Fruit fly (Drosophila melanogaster): ENCODE data around the gene mfr.

The mfr gene

dm6 chr3L:8952549-8953198 lies 40.2 kb upstream of the mfr start:
- TF ChIP-seq CG12768 (GFP tag; optimal IDR thresholded peaks at IDR 0.05) (no peak), Hr96 (GFP tag; optimal IDR thresholded peaks at IDR 0.05) (no peak), CG7101 (tag; optimal IDR thresholded peaks at IDR 0.05) (no peak)

DNA sequence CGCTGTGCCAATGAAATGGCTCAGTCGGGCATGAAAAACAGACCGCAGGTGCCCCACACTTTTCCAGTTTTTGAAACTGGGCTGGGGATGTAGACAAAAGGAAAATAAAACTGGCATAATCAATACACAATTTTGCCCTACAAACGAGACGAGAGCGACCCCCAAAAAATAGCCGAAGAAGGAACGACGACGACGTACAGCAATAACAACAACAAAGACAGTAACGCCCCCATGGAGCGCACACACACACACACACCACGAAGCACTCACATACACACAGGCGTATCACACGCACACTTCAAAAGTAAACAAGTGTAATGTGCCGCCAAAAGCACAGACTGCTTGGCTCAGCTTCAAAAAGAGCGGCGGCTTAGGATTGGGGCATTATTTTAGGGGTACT lies 39.0 kb upstream of the mfr start:
- TF ChIP-seq tj (GFP tag; optimal IDR thresholded peaks at IDR 0.05), result no peak
- no peak for TF ChIP-seq kay (GFP tag; ENCODE audit: borderline replicate concordance)
- TF ChIP-seq Hr96 (GFP tag; optimal IDR thresholded peaks at IDR 0.05), result no peak
- TF ChIP-seq CG5204 (GFP tag; optimal IDR thresholded peaks at IDR 0.05), result no peak
- TF ChIP-seq bab1 (GFP tag; optimal IDR thresholded peaks at IDR 0.05), result no peak
- no peak for TF ChIP-seq CG1620 (GFP tag; optimal IDR thresholded peaks at IDR 0.05)

DNA sequence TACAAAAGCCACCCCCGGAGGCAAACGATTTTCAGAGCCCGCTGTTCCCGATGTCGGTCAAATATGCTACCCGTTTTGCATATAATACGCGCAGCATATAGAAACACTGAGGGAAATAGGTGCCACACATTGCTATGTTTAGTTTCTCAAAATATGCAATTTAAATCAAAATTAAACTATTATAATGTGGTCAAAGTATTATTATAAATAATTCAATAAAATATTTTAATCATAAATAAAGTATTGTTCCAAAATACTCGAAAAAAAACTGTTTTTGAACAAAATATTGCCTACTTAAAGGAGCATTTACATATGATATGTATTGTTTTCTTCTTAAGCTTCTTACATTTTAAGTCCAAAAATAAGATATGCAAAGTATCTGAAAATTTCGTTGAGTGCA lies 38.5 kb upstream of the mfr start:
- TF ChIP-seq Clk (GFP tag; optimal IDR thresholded peaks at IDR 0.05) (no peak), Mnt (GFP tag; optimal IDR thresholded peaks at IDR 0.05) (no peak), toe (GFP tag; optimal IDR thresholded peaks at IDR 0.05) (no peak), cic (GFP tag; optimal IDR thresholded peaks at IDR 0.05) (no peak), bab1 (GFP tag; optimal IDR thresholded peaks at IDR 0.05) (no peak), CG5204 (GFP tag; optimal IDR thresholded peaks at IDR 0.05) (no peak), pad (GFP tag; optimal IDR thresholded peaks at IDR 0.05) (no peak), CG33017 (tag; optimal IDR thresholded peaks at IDR 0.05) (no peak), Hr96 (GFP tag; optimal IDR thresholded peaks at IDR 0.05) (no peak), CG14711 (tag; optimal IDR thresholded peaks at IDR 0.05) (no peak), kay (GFP tag; ENCODE audit: borderline replicate concordance) (no peak), CG12768 (GFP tag; optimal IDR thresholded peaks at IDR 0.05) (no peak), CG7045 (GFP tag; optimal IDR thresholded peaks at IDR 0.05) (no peak), Crg-1 (GFP tag; optimal IDR thresholded peaks at IDR 0.05) (no peak)

- no peak for TF ChIP-seq cic (GFP tag; optimal IDR thresholded peaks at IDR 0.05)
- TF ChIP-seq CG12768 (GFP tag; optimal IDR thresholded peaks at IDR 0.05), result no peak
- no peak for TF ChIP-seq CG5204 (GFP tag; optimal IDR thresholded peaks at IDR 0.05)
- no peak for TF ChIP-seq CG11617 (GFP tag; optimal IDR thresholded peaks at IDR 0.05)
- TF ChIP-seq bab1 (GFP tag; optimal IDR thresholded peaks at IDR 0.05), result no peak
- no peak for TF ChIP-seq toe (GFP tag; optimal IDR thresholded peaks at IDR 0.05)
- TF ChIP-seq Mnt (GFP tag; optimal IDR thresholded peaks at IDR 0.05), result no peak
- no peak for TF ChIP-seq Clk (GFP tag; optimal IDR thresholded peaks at IDR 0.05)
- no peak for TF ChIP-seq CG14711 (tag; optimal IDR thresholded peaks at IDR 0.05)
Measured at dm6 chr3L:8949823-8950222, 37.4 kb upstream of the mfr start.

DNA sequence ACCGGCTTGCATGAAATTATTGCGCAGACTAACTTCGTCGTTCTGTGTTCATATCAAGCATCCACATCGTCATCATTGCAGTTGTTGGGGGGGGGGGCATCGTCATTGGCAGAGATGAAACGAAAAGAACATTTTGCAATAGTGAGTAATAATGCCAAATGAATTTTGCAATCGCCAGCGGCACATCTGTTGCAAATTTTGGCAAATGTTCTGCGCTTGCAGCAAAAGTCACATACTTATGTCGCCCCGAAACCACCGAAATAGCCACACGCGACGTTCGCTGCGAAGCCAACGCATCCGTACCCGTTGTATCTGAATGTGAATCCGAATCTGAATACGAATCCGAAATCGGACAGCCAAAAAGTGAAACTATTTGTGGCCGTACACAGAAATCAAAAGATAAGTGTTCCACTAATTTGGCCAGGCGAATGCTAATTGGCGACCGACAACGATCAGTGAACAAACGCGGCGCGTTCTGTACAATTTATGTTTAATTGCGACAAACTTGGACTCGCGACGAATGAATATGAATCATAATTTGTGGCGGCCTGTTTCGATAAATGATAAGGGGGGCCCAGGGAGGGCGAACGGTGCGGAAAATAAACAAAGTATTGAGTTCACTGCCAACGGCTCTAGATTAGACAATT lies 35.5 kb upstream of the mfr start:
- TF ChIP-seq cic (GFP tag; optimal IDR thresholded peaks at IDR 0.05), result no peak
- no peak for TF ChIP-seq Mnt (GFP tag; optimal IDR thresholded peaks at IDR 0.05)
- no peak for TF ChIP-seq Clk (GFP tag; optimal IDR thresholded peaks at IDR 0.05)
- no peak for TF ChIP-seq CG7101 (tag; optimal IDR thresholded peaks at IDR 0.05)
- TF ChIP-seq tj (GFP tag; optimal IDR thresholded peaks at IDR 0.05), result no peak
- no peak for TF ChIP-seq CG11617 (GFP tag; optimal IDR thresholded peaks at IDR 0.05)
- no peak for TF ChIP-seq CG5204 (GFP tag; optimal IDR thresholded peaks at IDR 0.05)
- no peak for TF ChIP-seq CG33017 (tag; optimal IDR thresholded peaks at IDR 0.05)
- no peak for TF ChIP-seq CG7045 (GFP tag; optimal IDR thresholded peaks at IDR 0.05)
- TF ChIP-seq Hr96 (GFP tag; optimal IDR thresholded peaks at IDR 0.05), result no peak
- no peak for TF ChIP-seq toe (GFP tag; optimal IDR thresholded peaks at IDR 0.05)
- TF ChIP-seq kay (GFP tag; ENCODE audit: borderline replicate concordance), result no peak

- TF ChIP-seq Hr96 (GFP tag; optimal IDR thresholded peaks at IDR 0.05) (no peak), toe (GFP tag; optimal IDR thresholded peaks at IDR 0.05) (no peak), ovo (GFP tag; optimal IDR thresholded peaks at IDR 0.05) (no peak), CG12768 (GFP tag; optimal IDR thresholded peaks at IDR 0.05) (no peak), tj (GFP tag; optimal IDR thresholded peaks at IDR 0.05) (no peak), CG5204 (GFP tag; optimal IDR thresholded peaks at IDR 0.05) (no peak)
Measured at dm6 chr3L:8939654-8940053, 27.2 kb upstream of the mfr start.

DNA sequence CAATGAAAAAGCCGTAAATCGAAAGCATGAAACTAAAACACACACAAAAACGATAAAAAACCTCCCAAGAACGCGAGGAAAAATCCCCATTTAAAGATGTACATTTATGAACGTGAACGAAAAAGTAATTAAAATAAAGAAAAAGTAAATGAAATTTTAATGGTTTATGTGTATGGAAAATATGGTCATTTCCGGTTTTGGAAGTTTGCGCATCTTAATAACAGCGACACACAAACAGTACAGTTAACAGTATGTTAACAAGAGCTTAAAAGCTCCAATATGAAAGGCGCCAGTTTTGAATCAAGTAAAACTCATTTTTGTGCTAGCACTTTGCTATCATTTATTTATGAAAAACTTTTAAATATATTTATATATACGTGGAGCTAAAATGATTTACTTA lies 19.4 kb upstream of the mfr start:
- TF ChIP-seq Clk (GFP tag; optimal IDR thresholded peaks at IDR 0.05), result no peak
- no peak for TF ChIP-seq Hr96 (GFP tag; optimal IDR thresholded peaks at IDR 0.05)
- no peak for TF ChIP-seq tj (GFP tag; optimal IDR thresholded peaks at IDR 0.05)
- peak; percentile 60 for TF ChIP-seq bab1 (GFP tag; optimal IDR thresholded peaks at IDR 0.05)
- TF ChIP-seq kay (GFP tag; ENCODE audit: borderline replicate concordance), result peak; percentile 86
- no peak for TF ChIP-seq CG7101 (tag; optimal IDR thresholded peaks at IDR 0.05)
- no peak for TF ChIP-seq toe (GFP tag; optimal IDR thresholded peaks at IDR 0.05)

dm6 chr3L:8929527-8929926 lies 17.1 kb upstream of the mfr start:
- no peak for TF ChIP-seq Hr96 (GFP tag; optimal IDR thresholded peaks at IDR 0.05)
- no peak for TF ChIP-seq CG14711 (tag; optimal IDR thresholded peaks at IDR 0.05)
- TF ChIP-seq pad (GFP tag; optimal IDR thresholded peaks at IDR 0.05), result no peak
- no peak for TF ChIP-seq cic (GFP tag; optimal IDR thresholded peaks at IDR 0.05)
- no peak for TF ChIP-seq CG1620 (GFP tag; optimal IDR thresholded peaks at IDR 0.05)
- no peak for TF ChIP-seq CG7101 (tag; optimal IDR thresholded peaks at IDR 0.05)
- TF ChIP-seq Crg-1 (GFP tag; optimal IDR thresholded peaks at IDR 0.05), result no peak
- no peak for TF ChIP-seq toe (GFP tag; optimal IDR thresholded peaks at IDR 0.05)
- no peak for TF ChIP-seq bab1 (GFP tag; optimal IDR thresholded peaks at IDR 0.05)
- no peak for TF ChIP-seq CG33017 (tag; optimal IDR thresholded peaks at IDR 0.05)
- TF ChIP-seq tj (GFP tag; optimal IDR thresholded peaks at IDR 0.05), result no peak
- no peak for TF ChIP-seq kay (GFP tag; ENCODE audit: borderline replicate concordance)
- no peak for TF ChIP-seq Clk (GFP tag; optimal IDR thresholded peaks at IDR 0.05)
